Fruit fly (Drosophila melanogaster) whole organism, embryonic: ENCODE results near the gene Nct.
A peak's percentile ranks its signal among the peaks of the same experiment; 100 is the strongest.

ENCODE experiments used
- CG10274 ChIP-seq: fragments of 200-800 bp; sonication (Bioruptor generic); optimal IDR thresholded peaks from 3 replicates; lab custom pipeline; 2017; ENCODE audit warnings: missing biosample characterization, mild to moderate bottlenecking, missing genetic modification characterization
- CG10565 ChIP-seq: fragments of 200-800 bp; sonication (Bioruptor generic); optimal IDR thresholded peaks from 3 replicates; lab custom pipeline; 2016; ENCODE audit warnings: missing biosample characterization, mild to moderate bottlenecking, missing genetic modification characterization
- CG11093 ChIP-seq: fragments of 200-800 bp; sonication (Bioruptor generic); IDR thresholded peaks from 3 replicates; pipeline ENCODE4 v1.3.6; 2022; ENCODE audit warnings: missing biosample characterization, missing genetic modification characterization
- CG11723 ChIP-seq: fragments of 200-800 bp; sonication (Bioruptor generic); optimal IDR thresholded peaks from 2 replicates; lab custom pipeline; 2017; ENCODE audit warnings: missing biosample characterization, mild to moderate bottlenecking, missing genetic modification characterization
- CG12769 ChIP-seq: fragments of 200-800 bp; sonication (Bioruptor generic); optimal IDR thresholded peaks from 2 replicates; lab custom pipeline; 2019; ENCODE audit warnings: missing biosample characterization, mild to moderate bottlenecking, missing genetic modification characterization, moderate library complexity
- CG13287 ChIP-seq: fragments of 200-800 bp; sonication (Bioruptor generic); IDR thresholded peaks from 2 replicates; pipeline ENCODE4 v1.3.6; 2022; ENCODE audit warnings: missing biosample characterization, missing genetic modification characterization; ENCODE audit not compliant: partially characterized antibody
- CG14014 ChIP-seq: fragments of 200-800 bp; sonication (Bioruptor generic); IDR thresholded peaks from 2 replicates; pipeline ENCODE4 v1.3.6; 2022; ENCODE audit warnings: missing biosample characterization, missing genetic modification characterization
- CG16863 ChIP-seq: fragments of 200-800 bp; sonication (Bioruptor generic); optimal IDR thresholded peaks from 3 replicates; lab custom pipeline; 2016; ENCODE audit warnings: missing biosample characterization, missing genetic modification characterization
- CG2712 ChIP-seq: fragments of 200-800 bp; optimal IDR thresholded peaks from 3 replicates; lab custom pipeline; 2019; ENCODE audit warnings: missing biosample characterization, mild to moderate bottlenecking, missing genetic modification characterization, moderate library complexity
- CG34224 ChIP-seq: fragments of 200-800 bp; sonication (Bioruptor generic); IDR thresholded peaks from 3 replicates; pipeline ENCODE4 v1.3.6; 2022; ENCODE audit warnings: missing biosample characterization, missing genetic modification characterization; ENCODE audit not compliant: partially characterized antibody
- CG4617 ChIP-seq: fragments of 200-800 bp; sonication (Bioruptor generic); optimal IDR thresholded peaks from 3 replicates; lab custom pipeline; 2016; ENCODE audit warnings: missing biosample characterization, missing genetic modification characterization, borderline replicate concordance
- CG4707 ChIP-seq: fragments of 200-800 bp; sonication (Bioruptor generic); optimal IDR thresholded peaks from 2 replicates; lab custom pipeline; 2018; ENCODE audit warnings: missing biosample characterization, mild to moderate bottlenecking, missing genetic modification characterization, moderate library complexity
- CG6175 ChIP-seq: fragments of 200-800 bp; sonication (Bioruptor generic); IDR thresholded peaks from 3 replicates; pipeline ENCODE4 v1.3.6; 2022; ENCODE audit warnings: missing biosample characterization, missing genetic modification characterization
- CG7963 ChIP-seq: fragments of 200-800 bp; sonication (Bioruptor generic); IDR thresholded peaks from 3 replicates; pipeline ENCODE4 v1.3.6; 2022; ENCODE audit warnings: missing biosample characterization, missing genetic modification characterization; ENCODE audit not compliant: partially characterized antibody
- CrebB ChIP-seq: fragments of 200-800 bp; sonication (Bioruptor generic); optimal IDR thresholded peaks from 3 replicates; lab custom pipeline; 2018; ENCODE audit warnings: missing biosample characterization, mild to moderate bottlenecking, missing genetic modification characterization
- Dip3 ChIP-seq: fragments of 200-800 bp; sonication (Bioruptor generic); optimal IDR thresholded peaks from 3 replicates; lab custom pipeline; 2016; ENCODE audit warnings: missing biosample characterization, missing genetic modification characterization
- Doc2 ChIP-seq: fragments of 200-800 bp; sonication (Bioruptor generic); IDR thresholded peaks from 2 replicates; pipeline ENCODE4 v1.3.6; 2022; ENCODE audit warnings: missing biosample characterization, missing genetic modification characterization
- ERR ChIP-seq: fragments of 200-800 bp; sonication (Bioruptor generic); optimal IDR thresholded peaks from 2 replicates; lab custom pipeline; 2016; ENCODE audit warnings: missing biosample characterization, missing genetic modification characterization
- HHEX ChIP-seq: fragments of 200-800 bp; sonication (Bioruptor generic); optimal IDR thresholded peaks from 3 replicates; lab custom pipeline; 2017; ENCODE audit warnings: missing biosample characterization, mild to moderate bottlenecking, missing genetic modification characterization, missing genetic modification reagents
- HLHmδ ChIP-seq: fragments of 200-800 bp; sonication (Bioruptor generic); optimal IDR thresholded peaks from 2 replicates; lab custom pipeline; 2018; ENCODE audit warnings: missing biosample characterization, mild to moderate bottlenecking, missing genetic modification characterization, moderate library complexity
- Hmx ChIP-seq: fragments of 200-800 bp; sonication (Bioruptor generic); optimal IDR thresholded peaks from 2 replicates; lab custom pipeline; 2016; ENCODE audit warnings: missing biosample characterization, missing genetic modification characterization
- Hr39 ChIP-seq: fragments of >200 bp; optimal IDR thresholded peaks from 2 replicates; lab custom pipeline; 2017
- Jarid2 ChIP-seq: fragments of 200-800 bp; sonication (Bioruptor generic); optimal IDR thresholded peaks from 3 replicates; lab custom pipeline; 2017; ENCODE audit warnings: mild to moderate bottlenecking, missing biosample characterization, missing genetic modification reagents, missing genetic modification characterization
- Kr ChIP-seq: fragments of 200-800 bp; sonication (Bioruptor generic); optimal IDR thresholded peaks from 2 replicates; lab custom pipeline; 2017; ENCODE audit warnings: missing biosample characterization, mild to moderate bottlenecking, missing genetic modification characterization
- NC2α ChIP-seq: fragments of 200-800 bp; sonication (Bioruptor generic); optimal IDR thresholded peaks from 2 replicates; lab custom pipeline; 2016; ENCODE audit warnings: missing biosample characterization, missing genetic modification characterization
- NK7.1 ChIP-seq: fragments of 200-800 bp; sonication (Bioruptor generic); optimal IDR thresholded peaks from 3 replicates; lab custom pipeline; 2016; ENCODE audit warnings: missing biosample characterization, missing genetic modification characterization
- NfI ChIP-seq: fragments of 200-800 bp; sonication (Bioruptor generic); optimal IDR thresholded peaks from 3 replicates; lab custom pipeline; 2018; ENCODE audit warnings: missing biosample characterization, mild to moderate bottlenecking, missing genetic modification characterization, moderate library complexity
- Oaz ChIP-seq: fragments of 200-800 bp; sonication (Bioruptor generic); IDR thresholded peaks from 2 replicates; pipeline ENCODE4 v1.3.6; 2022; ENCODE audit warnings: missing biosample characterization, missing genetic modification characterization
- Scr ChIP-seq: fragments of 200-800 bp; sonication (Bioruptor generic); IDR thresholded peaks from 2 replicates; pipeline ENCODE4 v1.3.6; 2022; ENCODE audit warnings: missing biosample characterization, missing genetic modification characterization; ENCODE audit not compliant: partially characterized antibody
- Vsx1 ChIP-seq: fragments of 200-800 bp; sonication (Bioruptor generic); optimal IDR thresholded peaks from 2 replicates; lab custom pipeline; 2017; ENCODE audit warnings: missing biosample characterization, mild to moderate bottlenecking, missing genetic modification characterization, missing genetic modification reagents
- ab ChIP-seq: fragments of 200-800 bp; sonication (Bioruptor generic); optimal IDR thresholded peaks from 2 replicates; lab custom pipeline; 2016; ENCODE audit warnings: missing biosample characterization, missing genetic modification characterization
- aop ChIP-seq: fragments of 200-800 bp; sonication (Bioruptor generic); IDR thresholded peaks from 2 replicates; pipeline ENCODE4 v1.3.6; 2022; ENCODE audit warnings: missing biosample characterization, missing genetic modification characterization
- bab2 ChIP-seq: fragments of 200-800 bp; sonication (Bioruptor generic); optimal IDR thresholded peaks from 2 replicates; lab custom pipeline; 2016; ENCODE audit warnings: missing biosample characterization, missing genetic modification characterization
- bowl ChIP-seq: fragments of 200-800 bp; sonication (Bioruptor generic); IDR thresholded peaks from 2 replicates; pipeline ENCODE4 v1.3.6; 2022; ENCODE audit warnings: missing biosample characterization, missing genetic modification characterization
- btn ChIP-seq: fragments of 200-800 bp; sonication (Bioruptor generic); optimal IDR thresholded peaks from 2 replicates; lab custom pipeline; 2016; ENCODE audit warnings: missing biosample characterization, missing genetic modification characterization
- cg ChIP-seq: fragments of 200-800 bp; sonication (Bioruptor generic); optimal IDR thresholded peaks from 3 replicates; lab custom pipeline; 2019; ENCODE audit warnings: missing biosample characterization, mild to moderate bottlenecking, missing genetic modification characterization, moderate library complexity
- chif ChIP-seq, 2 experiments: fragments of 200-800 bp; sonication (Bioruptor generic); optimal IDR thresholded peaks; 3 replicates each; lab custom pipeline; 2016; ENCODE audit warnings: missing biosample characterization in 2 of 2, missing genetic modification characterization in 2 of 2
- chinmo ChIP-seq: fragments of 200-800 bp; sonication (Bioruptor generic); IDR thresholded peaks from 4 replicates; pipeline ENCODE4 v1.3.6; 2022; ENCODE audit warnings: missing biosample characterization, missing genetic modification characterization; ENCODE audit not compliant: partially characterized antibody
- dan ChIP-seq: fragments of 200-800 bp; sonication (Bioruptor generic); IDR thresholded peaks from 2 replicates; pipeline ENCODE4 v1.3.6; 2022; ENCODE audit warnings: missing biosample characterization, missing genetic modification characterization
- dmrt99B ChIP-seq: fragments of 200-800 bp; sonication (Bioruptor generic); optimal IDR thresholded peaks from 2 replicates; lab custom pipeline; 2018; ENCODE audit warnings: missing biosample characterization, mild to moderate bottlenecking, missing genetic modification characterization, moderate library complexity
- pnt ChIP-seq: fragments of 200-800 bp; sonication (Bioruptor generic); optimal IDR thresholded peaks from 3 replicates; lab custom pipeline; 2016; ENCODE audit warnings: missing biosample characterization, missing genetic modification characterization
- prd ChIP-seq, 3 experiments: fragments of >200 bp in 2 of 3; fragments of 200-800 bp in 1 of 3; sonication (Bioruptor generic) in 1 of 3; optimal IDR thresholded peaks in 2 of 3; IDR thresholded peaks in 1 of 3; 2 replicates in 2 of 3; 3 replicates in 1 of 3; pipeline versions ENCODE4 v1.3.6 to Lab custom; 2017 to 2022; ENCODE audit warnings: missing biosample characterization in 1 of 3, missing genetic modification characterization in 1 of 3
- slbo ChIP-seq: fragments of 200-800 bp; sonication (Bioruptor generic); IDR thresholded peaks from 2 replicates; pipeline ENCODE4 v1.3.6; 2022; ENCODE audit warnings: missing biosample characterization, missing genetic modification characterization
- tap ChIP-seq: fragments of 200-800 bp; optimal IDR thresholded peaks from 3 replicates; lab custom pipeline; 2019; ENCODE audit warnings: missing biosample characterization, mild to moderate bottlenecking, missing genetic modification characterization, moderate library complexity
- trem ChIP-seq: fragments of 200-800 bp; optimal IDR thresholded peaks from 3 replicates; lab custom pipeline; 2019; ENCODE audit warnings: missing biosample characterization, mild to moderate bottlenecking, missing genetic modification characterization, moderate library complexity
- trh ChIP-seq: fragments of 200-800 bp; sonication (Bioruptor generic); optimal IDR thresholded peaks from 2 replicates; lab custom pipeline; 2016; ENCODE audit warnings: missing biosample characterization, missing genetic modification characterization
- unc-4 ChIP-seq: fragments of 200-800 bp; sonication (Bioruptor generic); IDR thresholded peaks from 2 replicates; pipeline ENCODE4 v1.3.6; 2022; ENCODE audit warnings: missing biosample characterization, missing genetic modification characterization; ENCODE audit not compliant: partially characterized antibody
- vfl ChIP-seq: fragments of 200-800 bp; sonication (Bioruptor generic); optimal IDR thresholded peaks from 2 replicates; lab custom pipeline; 2016; ENCODE audit warnings: missing biosample characterization, missing genetic modification characterization
- yki ChIP-seq: fragments of >200 bp; optimal IDR thresholded peaks from 3 replicates; lab custom pipeline; 2018
- zen2 ChIP-seq: fragments of 200-800 bp; sonication (Bioruptor generic); IDR thresholded peaks from 3 replicates; pipeline ENCODE4 v1.3.6; 2022; ENCODE audit warnings: missing biosample characterization, missing genetic modification characterization; ENCODE audit not compliant: partially characterized antibody

The Nct gene

dm6 chr3R:24809576-24810279 is 41.7 kb upstream of the Nct start (continued):
- no peak for TF ChIP-seq NfI (GFP tag; lab: Kevin White, UChicago)
- TF ChIP-seq CG16863 (GFP tag; lab: Kevin White, UChicago) = no peak
- no peak for TF ChIP-seq CG11093 (GFP tag; lab: Robert Waterston, UW)
- TF ChIP-seq Kr (GFP tag; lab: Kevin White, UChicago) = no peak
- TF ChIP-seq Doc2 (GFP tag; lab: Robert Waterston, UW) = no peak
- TF ChIP-seq CG11723 (GFP tag; lab: Kevin White, UChicago) = no peak
- no peak for TF ChIP-seq tap (tag; lab: Kevin White, UChicago)
- no peak for TF ChIP-seq CG10565
- TF ChIP-seq HLHmδ (GFP tag; lab: Kevin White, UChicago) = no peak
- TF ChIP-seq CG6175 (GFP tag; lab: Robert Waterston, UW) = no peak
- no peak for TF ChIP-seq CG34224
- peak; percentile 67 for TF ChIP-seq HHEX (GFP tag; lab: Kevin White, UChicago)
- TF ChIP-seq chif (GFP tag; optimal IDR thresholded peaks at IDR 0.05; lab: Kevin White, UChicago) = peak in 1 of 2 experiments; percentile 14
- TF ChIP-seq CG4707 (GFP tag; lab: Kevin White, UChicago) = peak; percentile 54
- no peak for TF ChIP-seq Scr
- no peak for TF ChIP-seq NC2α (GFP tag; lab: Kevin White, UChicago)
- peak; percentile 25 for TF ChIP-seq CG10274 (GFP tag; lab: Kevin White, UChicago)
- TF ChIP-seq CrebB = peak; percentile 59
- peak; percentile 30 for TF ChIP-seq trem (tag; lab: Kevin White, UChicago)
- peak; percentile 19 for TF ChIP-seq CG2712
- no peak for TF ChIP-seq zen2 (GFP tag; lab: Robert Waterston, UW)
- TF ChIP-seq chinmo (GFP tag; lab: Robert Waterston, UW) = 0 out of 4 replicates have a peak, but pooled peaks have one; percentile 21
- no peak for TF ChIP-seq CG7963 (GFP tag; lab: Robert Waterston, UW)
- TF ChIP-seq dan (GFP tag; lab: Robert Waterston, UW) = no peak
- no peak for TF ChIP-seq ERR (GFP tag; lab: Kevin White, UChicago)
- no peak for TF ChIP-seq Jarid2 (GFP tag; lab: Kevin White, UChicago)
- no peak for TF ChIP-seq bab2 (GFP tag; lab: Kevin White, UChicago)
- no peak for TF ChIP-seq vfl
- no peak for TF ChIP-seq slbo (GFP tag; lab: Robert Waterston, UW)
- TF ChIP-seq CG12769 = no peak
- peak; percentile 67 for TF ChIP-seq Vsx1 (GFP tag; lab: Kevin White, UChicago)
- TF ChIP-seq Hmx (GFP tag; lab: Kevin White, UChicago) = no peak
- no peak for TF ChIP-seq cg (GFP tag; lab: Kevin White, UChicago)
- TF ChIP-seq CG4617 (GFP tag; lab: Kevin White, UChicago) = no peak
- no peak for TF ChIP-seq ab (GFP tag; lab: Kevin White, UChicago)
- no peak for TF ChIP-seq pnt (GFP tag; lab: Kevin White, UChicago)
- no peak for TF ChIP-seq CG13287 (GFP tag; lab: Robert Waterston, UW)
- TF ChIP-seq dmrt99B (tag; lab: Kevin White, UChicago) = no peak
- TF ChIP-seq Hr39 (lab: Kevin White, UChicago) = no peak
- TF ChIP-seq aop (GFP tag; lab: Robert Waterston, UW) = no peak
- TF ChIP-seq yki = no peak
- no peak for TF ChIP-seq bowl
- TF ChIP-seq CG14014 (GFP tag; lab: Robert Waterston, UW) = peak; percentile 25; the same call in 1 of the 2 replicates
- TF ChIP-seq unc-4 (GFP tag; lab: Robert Waterston, UW) = no peak
- no peak for TF ChIP-seq btn (GFP tag; lab: Kevin White, UChicago)
- no peak for TF ChIP-seq prd (optimal IDR thresholded peaks at IDR 0.05; lab: Kevin White, UChicago)
- TF ChIP-seq prd (GFP tag; IDR thresholded peaks at IDR 0.05; lab: Robert Waterston, UW) = no peak
- TF ChIP-seq NK7.1 (GFP tag; lab: Kevin White, UChicago) = no peak
- TF ChIP-seq trh = peak; percentile 16
- no peak for TF ChIP-seq Oaz (GFP tag; lab: Robert Waterston, UW)
- no peak for TF ChIP-seq Dip3 (GFP tag; lab: Kevin White, UChicago)
